Worm (Caenorhabditis elegans) whole organism, L4 larva: ENCODE measurements around the gene ric-4.

Experiments used
- F49E8.2 ChIP-seq: sonication (generic microtip); optimal IDR thresholded peaks from 2 replicates; lab custom pipeline; 2016; ENCODE audit warnings: missing compliant biosample characterization, mild to moderate bottlenecking, missing genetic modification characterization, borderline replicate concordance
- R02D3.7 ChIP-seq: fragments of 150-350 bp; sonication (generic microtip); optimal IDR thresholded peaks from 3 replicates; lab custom pipeline; 2014; ENCODE audit warnings: missing biosample characterization, missing genetic modification characterization
- T26A8.4 ChIP-seq: fragments of 200-800 bp; sonication (Bioruptor generic); IDR thresholded peaks from 2 replicates; pipeline ENCODE4 v1.3.6; 2022; ENCODE audit warnings: missing genetic modification characterization, missing compliant biosample characterization
- ZK546.5 ChIP-seq, 2 experiments: sonication (generic microtip); optimal IDR thresholded peaks; 2 replicates each; lab custom pipeline; 2017; ENCODE audit warnings: missing biosample characterization in 2 of 2, missing genetic modification characterization in 2 of 2
- aha-1 ChIP-seq: fragments of 150-350 bp; peaks from one replicate; lab custom pipeline; 2014; ENCODE audit warnings: missing biosample characterization, missing genetic modification characterization
- daf-12 ChIP-seq: fragments of 150-350 bp; optimal IDR thresholded peaks from 2 replicates; lab custom pipeline; 2014; ENCODE audit warnings: missing biosample characterization, missing genetic modification reagents, missing genetic modification characterization
- daf-16 ChIP-seq, 3 experiments: sonication (generic microtip); optimal IDR thresholded peaks; 2 replicates each; lab custom pipeline; 2016 to 2017; ENCODE audit warnings: missing genetic modification characterization in 3 of 3, missing genetic modification reagents in 3 of 3, mild to moderate bottlenecking in 2 of 3, missing compliant biosample characterization in 2 of 3, missing biosample characterization in 1 of 3, moderate library complexity in 1 of 3
- daf-19 ChIP-seq: fragments of 200-800 bp; sonication (Bioruptor generic); conservative IDR thresholded peaks from 2 replicates; pipeline ENCODE4 v1.3.6; 2022; ENCODE audit warnings: missing genetic modification characterization, missing compliant biosample characterization
- dmd-6 ChIP-seq: fragments of 200-800 bp; sonication (Bioruptor generic); IDR thresholded peaks from 2 replicates; pipeline ENCODE4 v1.3.6; 2022; ENCODE audit warnings: missing genetic modification reagents, missing genetic modification characterization, missing compliant biosample characterization
- dmd-8 ChIP-seq: fragments of 200-800 bp; sonication (Bioruptor generic); IDR thresholded peaks from 2 replicates; pipeline ENCODE4 v1.3.6; 2022; ENCODE audit warnings: missing genetic modification characterization, missing compliant biosample characterization
- dmd-9 ChIP-seq: fragments of 200-800 bp; sonication (Bioruptor generic); IDR thresholded peaks from 2 replicates; pipeline ENCODE4 v1.3.6; 2022; ENCODE audit warnings: missing genetic modification reagents, missing genetic modification characterization, missing compliant biosample characterization
- dve-1 ChIP-seq: sonication (generic microtip); optimal IDR thresholded peaks from 2 replicates; lab custom pipeline; 2017; ENCODE audit warnings: antibody characterized with exemption, mild to moderate bottlenecking, missing genetic modification characterization, missing compliant biosample characterization; ENCODE audit not compliant: insufficient read depth
- gei-8 ChIP-seq: fragments of 200-800 bp; sonication (Bioruptor generic); optimal IDR thresholded peaks from 2 replicates; lab custom pipeline; 2018; ENCODE audit warnings: mild to moderate bottlenecking, missing genetic modification characterization, missing compliant biosample characterization
- hlh-11 ChIP-seq: fragments of 200-800 bp; sonication (Bioruptor generic); optimal IDR thresholded peaks from 2 replicates; lab custom pipeline; 2018; ENCODE audit warnings: mild to moderate bottlenecking, missing genetic modification characterization, missing compliant biosample characterization
- hlh-30 ChIP-seq: sonication (generic microtip); optimal IDR thresholded peaks from 2 replicates; lab custom pipeline; 2017; ENCODE audit warnings: antibody characterized with exemption, mild to moderate bottlenecking, missing genetic modification characterization, missing compliant biosample characterization; ENCODE audit not compliant: insufficient read depth
- jun-1 ChIP-seq: fragments of 150-350 bp; optimal IDR thresholded peaks from 2 replicates; lab custom pipeline; 2014; ENCODE audit warnings: missing biosample characterization, missing genetic modification reagents, missing genetic modification characterization
- lim-7 ChIP-seq: fragments of 200-800 bp; sonication (Bioruptor generic); IDR thresholded peaks from 2 replicates; pipeline ENCODE4 v1.3.6; 2022; ENCODE audit warnings: missing genetic modification characterization, missing compliant biosample characterization
- lin-13 ChIP-seq: fragments of 150-350 bp; optimal IDR thresholded peaks from 2 replicates; lab custom pipeline; 2014; ENCODE audit warnings: missing biosample characterization, missing genetic modification reagents, missing genetic modification characterization
- lsy-2 ChIP-seq, 2 experiments: fragments of 150-350 bp in 1 of 2; sonication (generic microtip) in 1 of 2; optimal IDR thresholded peaks; 2 replicates each; lab custom pipeline; 2014 to 2017; ENCODE audit warnings: missing biosample characterization in 2 of 2, missing genetic modification characterization in 2 of 2
- madf-5 ChIP-seq, 2 experiments: fragments of 200-800 bp; sonication (Bioruptor generic); IDR thresholded peaks; 2 replicates each; pipeline ENCODE4 v1.3.6; 2022; ENCODE audit warnings: missing compliant biosample characterization in 2 of 2, missing genetic modification characterization in 2 of 2
- mdl-1 ChIP-seq, 2 experiments: fragments of 150-350 bp in 1 of 2; sonication (generic microtip) in 1 of 2; optimal IDR thresholded peaks; 2 replicates each; lab custom pipeline; 2014 to 2017; ENCODE audit warnings: missing biosample characterization in 2 of 2, missing genetic modification characterization in 2 of 2
- nhr-10 ChIP-seq: fragments of 150-350 bp; optimal IDR thresholded peaks from 2 replicates; lab custom pipeline; 2014; ENCODE audit warnings: missing biosample characterization, missing genetic modification characterization
- nhr-237 ChIP-seq: sonication (generic microtip); optimal IDR thresholded peaks from 2 replicates; lab custom pipeline; 2017; ENCODE audit warnings: missing biosample characterization, missing genetic modification characterization
- nhr-28 ChIP-seq: fragments of 150-350 bp; optimal IDR thresholded peaks from 2 replicates; lab custom pipeline; 2014; ENCODE audit warnings: missing biosample characterization, missing genetic modification characterization
- nhr-48 ChIP-seq: sonication (generic microtip); optimal IDR thresholded peaks from 2 replicates; lab custom pipeline; 2016; ENCODE audit warnings: mild to moderate bottlenecking, missing genetic modification characterization, missing compliant biosample characterization
- nhr-6 ChIP-seq: fragments of 150-350 bp; optimal IDR thresholded peaks from 2 replicates; lab custom pipeline; 2014; ENCODE audit warnings: missing biosample characterization, missing genetic modification characterization
- nhr-77 ChIP-seq: fragments of 150-350 bp; optimal IDR thresholded peaks from 2 replicates; lab custom pipeline; 2014; ENCODE audit warnings: missing biosample characterization, missing genetic modification characterization
- php-3 ChIP-seq: fragments of 200-800 bp; sonication (Bioruptor generic); IDR thresholded peaks from 2 replicates; pipeline ENCODE4 v1.3.6; 2022; ENCODE audit warnings: missing genetic modification reagents, missing genetic modification characterization, missing compliant biosample characterization
- pqm-1 ChIP-seq: sonication (generic microtip); optimal IDR thresholded peaks from 2 replicates; lab custom pipeline; 2017; ENCODE audit warnings: missing biosample characterization, missing genetic modification characterization
- rbr-2 ChIP-seq: sonication (generic microtip); optimal IDR thresholded peaks from 2 replicates; lab custom pipeline; 2016; ENCODE audit warnings: missing genotype, missing genetic modification characterization, missing compliant biosample characterization
- spr-3 ChIP-seq: fragments of 200-800 bp; sonication (Bioruptor generic); optimal IDR thresholded peaks from 2 replicates; lab custom pipeline; 2018; ENCODE audit warnings: mild to moderate bottlenecking, missing genetic modification characterization, missing compliant biosample characterization
- tra-1 ChIP-seq: fragments of 200-800 bp; sonication (Bioruptor generic); IDR thresholded peaks from 2 replicates; pipeline ENCODE4 v1.3.6; 2022; ENCODE audit warnings: missing genetic modification reagents, missing genetic modification characterization, missing compliant biosample characterization
- unc-39 ChIP-seq: sonication (generic microtip); optimal IDR thresholded peaks from 2 replicates; lab custom pipeline; 2017; ENCODE audit warnings: missing biosample characterization, missing genetic modification characterization
- unc-62 ChIP-seq, 3 experiments: fragments of 150-350 bp in 1 of 3; sonication (generic microtip); optimal IDR thresholded peaks in 2 of 3; peaks in 1 of 3; 1 replicate in 1 of 3; 2 replicates in 2 of 3; lab custom pipeline; 2014 to 2017; ENCODE audit warnings: missing biosample characterization in 3 of 3, missing genetic modification characterization in 3 of 3, missing genetic modification reagents in 3 of 3, missing genotype in 1 of 3
- ztf-11 ChIP-seq: fragments of 150-350 bp; optimal IDR thresholded peaks from 2 replicates; lab custom pipeline; 2014; ENCODE audit warnings: missing biosample characterization, missing genetic modification characterization

ric-4 gene

ce11 chrV:10244018-10244720 is 25.9 kb downstream of the ric-4 start:
- TF ChIP-seq T26A8.4 = no peak
- no peak for TF ChIP-seq lim-7 (GFP tag; lab: Robert Waterston, UW)
- peak; percentile 86 for TF ChIP-seq php-3
- no peak for TF ChIP-seq nhr-48 (tag; lab: Kevin White, UChicago)
- peak; percentile 50 for TF ChIP-seq pqm-1
- no peak for TF ChIP-seq tra-1 (GFP tag; lab: Robert Waterston, UW)
- peak in 1 of 2 experiments; percentile 5 for TF ChIP-seq mdl-1 (tag; optimal IDR thresholded peaks at IDR 0.05; lab: Kevin White, UChicago)
- no peak for TF ChIP-seq lin-13
- no peak for TF ChIP-seq ztf-11 (tag; lab: Kevin White, UChicago)
- peak; percentile 20 for TF ChIP-seq hlh-30
- TF ChIP-seq dmd-6 (GFP tag; lab: Robert Waterston, UW) = peak; percentile 18; the same call in 1 of the 2 replicates
- TF ChIP-seq dmd-8 (GFP tag; lab: Robert Waterston, UW) = no peak
- no peak for TF ChIP-seq spr-3
- TF ChIP-seq lsy-2 (tag; optimal IDR thresholded peaks at IDR 0.05; lab: Kevin White, UChicago) = no peak
- TF ChIP-seq daf-12 (tag; lab: Kevin White, UChicago) = no peak
- TF ChIP-seq rbr-2 (tag; lab: Kevin White, UChicago) = no peak
- no peak for TF ChIP-seq madf-5 (GFP tag; IDR thresholded peaks at IDR 0.05; lab: Robert Waterston, UW)
- no peak for TF ChIP-seq nhr-10 (tag; lab: Kevin White, UChicago)
- TF ChIP-seq nhr-237 (tag; lab: Kevin White, UChicago) = no peak
- TF ChIP-seq nhr-28 (tag; lab: Kevin White, UChicago) = peak; percentile 67
- no peak for TF ChIP-seq jun-1 (tag; lab: Kevin White, UChicago)
- no peak for TF ChIP-seq R02D3.7
- TF ChIP-seq nhr-77 (tag; lab: Kevin White, UChicago) = no peak
- TF ChIP-seq gei-8 (GFP tag; lab: Kevin White, UChicago) = no peak
- no peak for TF ChIP-seq F49E8.2 (tag; lab: Kevin White, UChicago)
- TF ChIP-seq daf-16 (GFP tag; optimal IDR thresholded peaks at IDR 0.05; lab: Kevin White, UChicago) = no peak
- peak; percentile 73 for TF ChIP-seq daf-16 (tag; optimal IDR thresholded peaks at IDR 0.05; lab: Kevin White, UChicago)
- TF ChIP-seq dve-1 = peak; percentile 57
- peak; percentile 34 for TF ChIP-seq hlh-11 (tag; lab: Kevin White, UChicago)

- no peak for TF ChIP-seq ZK546.5 (tag; optimal IDR thresholded peaks at IDR 0.05; lab: Kevin White, UChicago)
- no peak for TF ChIP-seq nhr-6 (tag; lab: Kevin White, UChicago)
- no peak for TF ChIP-seq unc-39 (tag; lab: Kevin White, UChicago)
- TF ChIP-seq daf-19 (GFP tag; lab: Robert Waterston, UW) = no peak
- TF ChIP-seq unc-62 (GFP tag; optimal IDR thresholded peaks at IDR 0.05 in 1 of 2; lab: Kevin White, UChicago) = peak in 1 of 2 experiments; percentile 24
- TF ChIP-seq unc-62 (tag; optimal IDR thresholded peaks at IDR 0.05; lab: Kevin White, UChicago) = no peak
- no peak for TF ChIP-seq dmd-9 (GFP tag; lab: Robert Waterston, UW)
Observed at ce11 chrV:10243105-10243504, 27.0 kb downstream of the ric-4 start, which contains the start of gene C12D8.9. Gene C12D8.9, minus strand, starts transcription at chrV:10243205.

ce11 chrV:10241121-10241803 is 28.9 kb downstream of the ric-4 start, which contains the start of the genes C12D8.21 and col-148:
Gene C12D8.21, minus strand, starts transcription at chrV:10241188.
Gene col-148, plus strand, starts transcription at chrV:10241753.
- peak; percentile 2 for TF ChIP-seq aha-1 (tag; lab: Kevin White, UChicago)
- no peak for TF ChIP-seq hlh-30
